Fruit fly (Drosophila melanogaster) whole organism, pupa: ENCODE data around the gene Clamp.

Experiments
- CG15710 ChIP-seq: fragments of 200-800 bp; sonication (Bioruptor generic); optimal IDR thresholded peaks from 2 replicates; lab custom pipeline; 2018; ENCODE audit warnings: missing biosample characterization, mild to moderate bottlenecking, missing genetic modification characterization, moderate library complexity
- CG34367 ChIP-seq: fragments of 200-800 bp; sonication (Bioruptor generic); optimal IDR thresholded peaks from 2 replicates; lab custom pipeline; 2018; ENCODE audit warnings: missing biosample characterization, mild to moderate bottlenecking, missing genetic modification characterization
- CG4496 ChIP-seq: fragments of 200-800 bp; sonication (Bioruptor generic); IDR thresholded peaks from 3 replicates; pipeline ENCODE4 v1.3.6; 2022; ENCODE audit warnings: missing biosample characterization, missing genetic modification characterization
- fd96Ca ChIP-seq: fragments of 200-800 bp; sonication (Bioruptor generic); IDR thresholded peaks from 3 replicates; pipeline ENCODE4 v1.3.6; 2022; ENCODE audit warnings: missing biosample characterization, missing genetic modification characterization
- rn ChIP-seq: fragments of 200-800 bp; sonication (Bioruptor generic); IDR thresholded peaks from 2 replicates; pipeline ENCODE4 v1.3.6; 2022; ENCODE audit warnings: missing biosample characterization, missing genetic modification characterization

dm6 chr2L:22175101-22175500, 6.2 kb upstream of the Clamp start, which contains the start of gene CG3635:
- TF ChIP-seq CG15710 (tag; lab: Kevin White, UChicago) (no peak), rn (GFP tag; lab: Robert Waterston, UW) (no peak), CG34367 (no peak), CG4496 (GFP tag; lab: Robert Waterston, UW) (no peak), fd96Ca (GFP tag; lab: Robert Waterston, UW) (no peak)
